Fruit fly (Drosophila melanogaster): Measurements from ENCODE around the gene rb.

The rb gene

dm6 chrX:4581769-4582168, 41.3 kb upstream of the rb start (continued):
- TF ChIP-seq Eip75B (GFP tag; optimal IDR thresholded peaks at IDR 0.05) (no peak), CG8319 (GFP tag; optimal IDR thresholded peaks at IDR 0.05) (no peak)

- TF ChIP-seq svp (GFP tag) (peak; percentile 53), topi (GFP tag; optimal IDR thresholded peaks at IDR 0.05) (no peak), CG11902 (GFP tag; optimal IDR thresholded peaks at IDR 0.05) (no peak), CG31627 (GFP tag; optimal IDR thresholded peaks at IDR 0.05) (no peak), Smox (GFP tag; optimal IDR thresholded peaks at IDR 0.05) (no peak), fd59A (GFP tag; optimal IDR thresholded peaks at IDR 0.05) (no peak), vri (GFP tag; optimal IDR thresholded peaks at IDR 0.05) (no peak), CG11762 (GFP tag; optimal IDR thresholded peaks at IDR 0.05; ENCODE audit: insufficient read depth) (no peak), ss (GFP tag; optimal IDR thresholded peaks at IDR 0.05) (no peak), CG1621 (tag; optimal IDR thresholded peaks at IDR 0.05) (no peak), fkh (GFP tag; optimal IDR thresholded peaks at IDR 0.05) (no peak), Eip78C (GFP tag) (peak; percentile 32), CG10669 (GFP tag; optimal IDR thresholded peaks at IDR 0.05) (no peak), acj6 (GFP tag; optimal IDR thresholded peaks at IDR 0.05) (no peak), CG6163 (GFP tag; IDR thresholded peaks at IDR 0.05) (0 out of 3 replicates have a peak, but pooled peaks have one; percentile 42), esn (GFP tag; optimal IDR thresholded peaks at IDR 0.05) (no peak), CG8632 (GFP tag; optimal IDR thresholded peaks at IDR 0.05) (no peak), CG11294 (GFP tag; IDR thresholded peaks at IDR 0.05) (no peak), spab (GFP tag; optimal IDR thresholded peaks at IDR 0.05) (no peak), CG15336 (GFP tag; IDR thresholded peaks at IDR 0.05) (no peak), CG3919 (GFP tag; optimal IDR thresholded peaks at IDR 0.05) (peak; percentile 7), achi (GFP tag; optimal IDR thresholded peaks at IDR 0.05) (no peak), Sox15 (GFP tag; optimal IDR thresholded peaks at IDR 0.05) (no peak), CG16779 (tag; optimal IDR thresholded peaks at IDR 0.05) (no peak), CG6808 (GFP tag; optimal IDR thresholded peaks at IDR 0.05) (no peak)
These were observed 33.5 kb upstream of the rb start for dm6 chrX:4573971-4574370.

- TF ChIP-seq CG3032 (tag; optimal IDR thresholded peaks at IDR 0.05) (no peak), CG6792 (GFP tag; optimal IDR thresholded peaks at IDR 0.05) (no peak), CG6276 (GFP tag; optimal IDR thresholded peaks at IDR 0.05) (no peak), Blimp-1 (GFP tag; optimal IDR thresholded peaks at IDR 0.05) (no peak), CG31627 (GFP tag; optimal IDR thresholded peaks at IDR 0.05) (no peak), Lpt (GFP tag; optimal IDR thresholded peaks at IDR 0.05) (no peak), Eip93F (GFP tag; optimal IDR thresholded peaks at IDR 0.05) (no peak), CG7368 (GFP tag; optimal IDR thresholded peaks at IDR 0.05) (no peak), Hr4 (GFP tag; optimal IDR thresholded peaks at IDR 0.05) (no peak), CG8319 (GFP tag; optimal IDR thresholded peaks at IDR 0.05) (no peak), cyc (GFP tag; optimal IDR thresholded peaks at IDR 0.05) (no peak), net (GFP tag; optimal IDR thresholded peaks at IDR 0.05) (no peak), svp (GFP tag) (no peak), CG34406 (GFP tag; optimal IDR thresholded peaks at IDR 0.05) (no peak), achi (GFP tag; optimal IDR thresholded peaks at IDR 0.05) (no peak), Smox (GFP tag; optimal IDR thresholded peaks at IDR 0.05) (no peak), CG10669 (GFP tag; optimal IDR thresholded peaks at IDR 0.05) (no peak)
These were observed 31.4 kb upstream of the rb start, which contains the start of gene CG12684 for dm6 chrX:4571829-4572228. Gene CG12684 (minus strand): TSS chrX:4571929.

dm6 chrX:4564962-4565361, 24.5 kb upstream of the rb start:
- TF ChIP-seq fd59A (GFP tag; optimal IDR thresholded peaks at IDR 0.05) = no peak
- no peak for TF ChIP-seq Blimp-1 (GFP tag; optimal IDR thresholded peaks at IDR 0.05)
- no peak for TF ChIP-seq CG6854 (GFP tag; optimal IDR thresholded peaks at IDR 0.05)
- no peak for TF ChIP-seq CG16779 (tag; optimal IDR thresholded peaks at IDR 0.05)
- no peak for TF ChIP-seq CG8632 (GFP tag; optimal IDR thresholded peaks at IDR 0.05)
- TF ChIP-seq svp (GFP tag) = peak; percentile 12
- TF ChIP-seq Eip78C (GFP tag) = peak; percentile 43
- TF ChIP-seq pdm3 (GFP tag; optimal IDR thresholded peaks at IDR 0.05) = no peak
- no peak for TF ChIP-seq cyc (GFP tag; optimal IDR thresholded peaks at IDR 0.05)
